Worm (Caenorhabditis elegans) whole organism, young adult: ENCODE measurements around the gene C45G9.12.

Experiments used
- B0261.1 ChIP-seq: sonication (generic microtip); optimal IDR thresholded peaks from 2 replicates; lab custom pipeline; 2016; ENCODE audit warnings: mild to moderate bottlenecking, missing genetic modification characterization, moderate library complexity, missing compliant biosample characterization
- B0336.3 ChIP-seq: fragments of 200-800 bp; sonication (Bioruptor generic); IDR thresholded peaks from 2 replicates; pipeline ENCODE4 v1.3.6; 2022; ENCODE audit warnings: missing genetic modification characterization, missing compliant biosample characterization
- F23B12.7 ChIP-seq: sonication (generic microtip); optimal IDR thresholded peaks from 2 replicates; lab custom pipeline; 2017; ENCODE audit warnings: missing genetic modification characterization, mild to moderate bottlenecking, missing compliant biosample characterization, antibody characterized with exemption, moderate library complexity; ENCODE audit not compliant: insufficient read depth
- T07F8.4 ChIP-seq: sonication (generic microtip); optimal IDR thresholded peaks from 2 replicates; lab custom pipeline; 2016; ENCODE audit warnings: mild to moderate bottlenecking, missing genetic modification characterization, moderate library complexity, missing compliant biosample characterization
- T26A5.8 ChIP-seq: sonication (generic microtip); optimal IDR thresholded peaks from 2 replicates; lab custom pipeline; 2016; ENCODE audit warnings: missing genetic modification characterization, missing compliant biosample characterization
- Y95B8A.8 ChIP-seq: fragments of 200-800 bp; sonication (Bioruptor generic); IDR thresholded peaks from 2 replicates; pipeline ENCODE4 v1.3.6; 2022; ENCODE audit warnings: missing genetic modification reagents, missing genetic modification characterization, missing compliant biosample characterization
- ZK185.1 ChIP-seq: sonication (generic microtip); optimal IDR thresholded peaks from 2 replicates; lab custom pipeline; 2016; ENCODE audit warnings: mild to moderate bottlenecking, missing genetic modification characterization, missing compliant biosample characterization; ENCODE audit not compliant: poor library complexity, severe bottlenecking
- aptf-3 ChIP-seq: fragments of 200-800 bp; sonication (Bioruptor generic); IDR thresholded peaks from 2 replicates; pipeline ENCODE4 v1.3.6; 2022; ENCODE audit warnings: missing genetic modification characterization, missing compliant biosample characterization
- attf-5 ChIP-seq: fragments of 200-800 bp; sonication (Bioruptor generic); optimal IDR thresholded peaks from 2 replicates; lab custom pipeline; 2018; ENCODE audit warnings: mild to moderate bottlenecking, missing genetic modification characterization, missing compliant biosample characterization
- ccch-3 ChIP-seq: fragments of 200-800 bp; sonication (Bioruptor generic); optimal IDR thresholded peaks from 2 replicates; lab custom pipeline; 2018; ENCODE audit warnings: mild to moderate bottlenecking, missing genetic modification characterization, missing compliant biosample characterization
- ceh-100 ChIP-seq: fragments of 200-800 bp; sonication (Bioruptor generic); IDR thresholded peaks from 2 replicates; pipeline ENCODE4 v1.3.6; 2022; ENCODE audit warnings: missing genetic modification reagents, missing genetic modification characterization, missing compliant biosample characterization
- ceh-27 ChIP-seq: fragments of 200-800 bp; sonication (Bioruptor generic); optimal IDR thresholded peaks from 2 replicates; lab custom pipeline; 2018; ENCODE audit warnings: mild to moderate bottlenecking, missing genetic modification characterization, moderate library complexity, missing compliant biosample characterization
- ceh-40 ChIP-seq: fragments of 200-800 bp; sonication (Bioruptor generic); IDR thresholded peaks from 2 replicates; pipeline ENCODE4 v1.3.6; 2022; ENCODE audit warnings: missing genetic modification characterization, missing compliant biosample characterization
- chd-7 ChIP-seq: sonication (generic microtip); optimal IDR thresholded peaks from 2 replicates; lab custom pipeline; 2016; ENCODE audit warnings: mild to moderate bottlenecking, missing genetic modification characterization, moderate library complexity, missing compliant biosample characterization
- dpl-1 ChIP-seq: fragments of 150-350 bp; optimal IDR thresholded peaks from 2 replicates; lab custom pipeline; 2014; ENCODE audit warnings: missing biosample characterization, missing genetic modification reagents, missing genetic modification characterization
- efl-1 ChIP-seq: fragments of 150-350 bp; optimal IDR thresholded peaks from 2 replicates; lab custom pipeline; 2014; ENCODE audit warnings: missing biosample characterization, missing genetic modification reagents, missing genetic modification characterization
- egl-44 ChIP-seq: fragments of 200-800 bp; sonication (Bioruptor generic); IDR thresholded peaks from 2 replicates; pipeline ENCODE4 v1.3.6; 2022; ENCODE audit warnings: missing genetic modification reagents, missing genetic modification characterization, missing compliant biosample characterization
- ekl-4 ChIP-seq: fragments of 200-800 bp; sonication (Bioruptor generic); IDR thresholded peaks from 2 replicates; pipeline ENCODE4 v1.3.6; 2022; ENCODE audit warnings: missing genetic modification reagents, missing genetic modification characterization, missing compliant biosample characterization
- fkh-3 ChIP-seq: sonication (generic microtip); optimal IDR thresholded peaks from 2 replicates; lab custom pipeline; 2016; ENCODE audit warnings: mild to moderate bottlenecking, missing genetic modification characterization, missing compliant biosample characterization
- hmg-20 ChIP-seq: fragments of 200-800 bp; sonication (Bioruptor generic); IDR thresholded peaks from 2 replicates; pipeline ENCODE4 v1.3.6; 2022; ENCODE audit warnings: missing genetic modification reagents, missing genetic modification characterization, missing compliant biosample characterization
- hrde-1 ChIP-seq: sonication (generic microtip); optimal IDR thresholded peaks from 2 replicates; lab custom pipeline; 2016; ENCODE audit warnings: missing genetic modification characterization, mild to moderate bottlenecking, missing compliant biosample characterization, moderate library complexity, missing genotype, missing genetic modification reagents, borderline replicate concordance
- hsf-1 ChIP-seq: fragments of 200-800 bp; sonication (Bioruptor generic); IDR thresholded peaks from 2 replicates; pipeline ENCODE4 v1.3.6; 2022; ENCODE audit warnings: missing genetic modification reagents, missing genetic modification characterization, missing compliant biosample characterization
- lag-1 ChIP-seq: fragments of 200-800 bp; sonication (Bioruptor generic); IDR thresholded peaks from 2 replicates; pipeline ENCODE4 v1.3.6; 2022; ENCODE audit warnings: missing genetic modification reagents, missing genetic modification characterization, missing compliant biosample characterization
- lin-35 ChIP-seq, 3 experiments: fragments of 150-350 bp in 2 of 3; sonication (generic microtip) in 1 of 3; optimal IDR thresholded peaks; 2 replicates each; lab custom pipeline; 2014 to 2018; ENCODE audit warnings: missing biosample characterization in 3 of 3, missing genetic modification characterization in 3 of 3, missing genetic modification reagents in 3 of 3
- lsl-1 ChIP-seq: fragments of 200-800 bp; sonication (Bioruptor generic); optimal IDR thresholded peaks from 2 replicates; lab custom pipeline; 2018; ENCODE audit warnings: mild to moderate bottlenecking, missing genetic modification characterization, moderate library complexity, missing compliant biosample characterization
- madf-6 ChIP-seq: fragments of 200-800 bp; sonication (Bioruptor generic); IDR thresholded peaks from 2 replicates; pipeline ENCODE4 v1.3.6; 2022; ENCODE audit warnings: missing genetic modification reagents, missing genetic modification characterization, missing compliant biosample characterization
- madf-8 ChIP-seq: fragments of 200-800 bp; sonication (Bioruptor generic); conservative IDR thresholded peaks from 2 replicates; pipeline ENCODE4 v1.3.6; 2022; ENCODE audit warnings: missing genetic modification reagents, missing genetic modification characterization, missing compliant biosample characterization
- nfya-1 ChIP-seq: sonication (generic microtip); optimal IDR thresholded peaks from 2 replicates; lab custom pipeline; 2017; ENCODE audit warnings: antibody characterized with exemption, missing compliant biosample characterization, missing genetic modification characterization, borderline replicate concordance; ENCODE audit not compliant: insufficient read depth
- nhr-179 ChIP-seq: sonication (generic microtip); optimal IDR thresholded peaks from 2 replicates; lab custom pipeline; 2016; ENCODE audit warnings: mild to moderate bottlenecking, missing genetic modification characterization, missing compliant biosample characterization
- nhr-27 ChIP-seq: fragments of 200-800 bp; sonication (Bioruptor generic); optimal IDR thresholded peaks from 2 replicates; lab custom pipeline; 2018; ENCODE audit warnings: mild to moderate bottlenecking, missing genetic modification characterization, moderate library complexity, missing compliant biosample characterization
- rcor-1 ChIP-seq: fragments of 200-800 bp; sonication (Bioruptor generic); IDR thresholded peaks from 2 replicates; pipeline ENCODE4 v1.3.6; 2022; ENCODE audit warnings: missing genetic modification reagents, missing genetic modification characterization, missing compliant biosample characterization
- rec-8 ChIP-seq, 2 experiments: sonication (generic microtip); optimal IDR thresholded peaks; 2 replicates each; lab custom pipeline; 2016; ENCODE audit warnings: mild to moderate bottlenecking in 2 of 2, missing genetic modification characterization in 2 of 2, missing genetic modification reagents in 2 of 2, missing genotype in 2 of 2, missing biosample characterization in 1 of 2, missing compliant biosample characterization in 1 of 2, moderate library complexity in 1 of 2
- repo-1 ChIP-seq: sonication (generic microtip); optimal IDR thresholded peaks from 2 replicates; lab custom pipeline; 2017; ENCODE audit warnings: mild to moderate bottlenecking, missing genetic modification characterization, missing compliant biosample characterization
- sdz-38 ChIP-seq: sonication (generic microtip); optimal IDR thresholded peaks from 2 replicates; lab custom pipeline; 2016; ENCODE audit warnings: missing genotype, missing genetic modification characterization, missing compliant biosample characterization
- snpc-4 ChIP-seq, 5 experiments: fragments of 150-350 bp in 1 of 5; sonication (generic microtip) in 4 of 5; optimal IDR thresholded peaks; 2 replicates each; lab custom pipeline; 2014 to 2018; ENCODE audit warnings: missing genetic modification characterization in 5 of 5, missing biosample characterization in 3 of 5, antibody characterized with exemption in 2 of 5, mild to moderate bottlenecking in 2 of 5, missing compliant biosample characterization in 2 of 5, missing genotype in 2 of 5, moderate library complexity in 2 of 5, missing genetic modification reagents in 1 of 5
- somi-1 ChIP-seq: fragments of 200-800 bp; sonication (Bioruptor generic); optimal IDR thresholded peaks from 2 replicates; lab custom pipeline; 2018; ENCODE audit warnings: mild to moderate bottlenecking, missing genetic modification characterization, missing compliant biosample characterization
- tbp1 ChIP-seq: fragments of 200-800 bp; sonication (Bioruptor generic); optimal IDR thresholded peaks from 2 replicates; lab custom pipeline; 2018; ENCODE audit warnings: mild to moderate bottlenecking, missing genetic modification characterization, missing compliant biosample characterization
- unc-130 ChIP-seq: sonication (generic microtip); optimal IDR thresholded peaks from 2 replicates; lab custom pipeline; 2016; ENCODE audit warnings: missing genetic modification reagents, missing genetic modification characterization, missing compliant biosample characterization
- xnd-1 ChIP-seq: sonication (generic microtip); optimal IDR thresholded peaks from 2 replicates; lab custom pipeline; 2016; ENCODE audit warnings: missing genotype, missing genetic modification reagents, missing genetic modification characterization, missing compliant biosample characterization

C45G9.12 gene

DNA sequence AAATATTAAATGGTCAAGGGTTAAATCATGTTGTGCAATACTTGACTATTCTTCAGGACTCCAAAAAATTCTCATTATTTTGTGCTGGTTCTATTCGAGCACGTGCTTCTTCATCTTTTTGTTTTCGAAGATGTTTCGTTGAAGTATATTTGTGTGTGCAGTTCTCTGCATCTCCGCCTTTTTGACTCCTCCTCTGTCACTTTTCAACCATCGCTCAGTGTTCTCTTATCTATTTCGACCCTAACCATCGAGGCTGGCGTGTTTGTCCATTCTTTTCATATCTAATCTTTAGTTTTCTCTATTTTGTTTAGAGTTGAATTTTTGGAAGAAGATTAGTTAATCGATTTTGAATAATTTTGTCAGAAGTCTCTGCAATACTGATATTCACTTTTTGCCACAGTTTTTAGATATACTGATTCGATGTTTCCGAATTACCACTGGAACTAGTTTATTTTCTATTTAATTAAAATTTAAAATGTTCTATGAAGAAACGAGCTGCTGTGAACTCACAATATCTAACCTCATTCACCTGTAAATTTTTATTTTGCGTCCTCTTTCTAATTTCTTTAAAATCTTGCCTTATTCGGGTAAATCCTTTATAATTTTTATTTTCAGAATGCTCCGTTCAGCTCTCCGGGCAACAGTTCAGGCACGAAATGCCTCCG, 5.9 kb upstream of the C45G9.12 start, which contains the start of gene alh-1 (continued):
- TF ChIP-seq hsf-1 (GFP tag; lab: Robert Waterston, UW) (no peak), tbp1 (GFP tag; lab: Kevin White, UChicago) (peak; percentile 28), B0336.3 (peak; percentile 40; the same call in 1 of the 2 replicates), T07F8.4 (tag; lab: Kevin White, UChicago) (no peak), attf-5 (GFP tag; lab: Kevin White, UChicago) (no peak)

- TF ChIP-seq nfya-1 (tag; lab: Kevin White, UChicago): no peak
- TF ChIP-seq ceh-100 (GFP tag; lab: Robert Waterston, UW): peak; percentile 85
- TF ChIP-seq dpl-1 (GFP tag; lab: Kevin White, UChicago): peak; percentile 15
- peak; percentile 52 for TF ChIP-seq efl-1 (GFP tag; lab: Kevin White, UChicago)
- TF ChIP-seq lsl-1 (GFP tag; lab: Kevin White, UChicago): peak; percentile 14
- no peak for TF ChIP-seq hrde-1 (tag; lab: Kevin White, UChicago)
- TF ChIP-seq lag-1 (GFP tag; lab: Robert Waterston, UW): no peak
- TF ChIP-seq, all 124 proteins: peak for 4
Observed at ce11 chrIII:5076569-5076968, 5.2 kb upstream of the C45G9.12 start.

DNA sequence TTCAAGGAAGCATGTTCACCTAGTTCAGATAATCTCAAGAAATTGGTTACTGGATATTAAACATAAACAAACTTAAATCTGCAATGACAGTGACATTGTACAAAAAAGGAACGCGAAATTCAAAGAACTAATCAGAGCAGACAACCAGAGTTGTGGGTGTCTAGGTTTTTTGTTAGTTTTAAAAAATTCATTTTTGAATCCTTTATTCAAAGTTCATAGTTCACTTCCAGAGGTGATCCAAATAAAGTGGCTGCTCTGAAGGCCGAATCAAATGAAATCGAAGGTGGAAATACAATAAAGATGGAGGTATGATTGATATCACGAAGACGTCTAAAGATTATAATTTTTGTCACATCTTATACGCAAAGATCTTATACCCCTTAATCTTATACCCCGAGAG, 3.0 kb upstream of the C45G9.12 start, which contains the start of gene ttbk-6:
TSS of gene ttbk-6 (plus strand) at position 301 of the 400 bp plus-strand sequence.
- TF ChIP-seq B0336.3 (no peak), egl-44 (GFP tag; lab: Robert Waterston, UW) (no peak), Y95B8A.8 (GFP tag; lab: Robert Waterston, UW) (no peak), sdz-38 (tag; lab: Kevin White, UChicago) (no peak), ZK185.1 (tag; lab: Kevin White, UChicago) (no peak), repo-1 (no peak), tbp1 (GFP tag; lab: Kevin White, UChicago) (no peak), hmg-20 (GFP tag; lab: Robert Waterston, UW) (no peak), fkh-3 (no peak), F23B12.7 (tag; lab: Kevin White, UChicago) (no peak), B0261.1 (tag; lab: Kevin White, UChicago) (no peak), somi-1 (GFP tag; lab: Kevin White, UChicago) (no peak)
- TF ChIP-seq, all 124 proteins: peak for 0

DNA sequence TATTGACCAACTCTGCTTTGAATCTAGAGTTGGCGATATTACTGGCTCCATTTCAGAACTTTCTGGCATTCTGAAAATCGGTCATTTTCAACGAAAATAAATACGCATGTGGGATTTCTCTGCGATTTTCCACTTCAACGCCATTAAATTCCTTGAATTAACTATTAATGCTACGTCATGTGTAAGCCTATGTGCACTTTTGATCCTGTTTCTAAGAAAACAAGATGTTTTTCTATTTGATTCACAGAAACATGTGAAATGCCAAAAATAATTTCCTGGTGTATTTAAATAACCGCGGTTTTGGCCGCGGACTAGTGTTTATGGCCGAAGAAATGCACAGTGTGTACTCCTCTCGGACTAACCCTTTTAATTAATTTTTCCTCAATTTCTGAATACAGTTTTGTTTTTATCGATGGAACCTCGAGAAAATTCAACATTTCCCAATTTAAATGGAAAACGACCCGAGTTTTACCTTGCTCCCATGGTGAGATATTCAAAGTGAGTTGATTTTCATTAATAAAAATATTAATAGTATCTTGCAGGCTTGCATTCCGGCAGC, 2.7 kb downstream of the C45G9.12 start, which contains the start of the genes C45G9.11 and C45G9.2:
TSS of gene C45G9.11 (minus strand) at position 51 of the 559 bp plus-strand sequence.
TSS of gene C45G9.2 (plus strand) at position 392 of the 559 bp plus-strand sequence.
- TF ChIP-seq dpl-1 (GFP tag; lab: Kevin White, UChicago) (peak; percentile 58), nhr-27 (no peak), rec-8 (tag; optimal IDR thresholded peaks at IDR 0.05; lab: Kevin White, UChicago) (peak in 1 of 2 experiments; percentile 39), ceh-40 (GFP tag; lab: Robert Waterston, UW) (no peak), lsl-1 (GFP tag; lab: Kevin White, UChicago) (peak; percentile 39), madf-6 (peak; percentile 73; the same call in 1 of the 2 replicates), aptf-3 (GFP tag; lab: Robert Waterston, UW) (no peak), snpc-4 (GFP tag; optimal IDR thresholded peaks at IDR 0.05; lab: Kevin White, UChicago) (no peak), snpc-4 (tag; optimal IDR thresholded peaks at IDR 0.05; lab: Kevin White, UChicago) (peak in 1 of 4 experiments; percentile 45), lin-35 (GFP tag; optimal IDR thresholded peaks at IDR 0.05; lab: Kevin White, UChicago) (peak in 1 of 3 experiments; percentile 74), nhr-179 (no peak), ekl-4 (GFP tag; lab: Robert Waterston, UW) (0 out of 2 replicates have a peak, but pooled peaks have one; percentile 37), T26A5.8 (no peak), ZK185.1 (tag; lab: Kevin White, UChicago) (peak; percentile 85), chd-7 (no peak), rcor-1 (GFP tag; lab: Robert Waterston, UW) (peak; percentile 37; the same call in 1 of the 2 replicates), unc-130 (peak; percentile 73), ccch-3 (GFP tag; lab: Kevin White, UChicago) (no peak), madf-8 (GFP tag; lab: Robert Waterston, UW) (peak; percentile 36), ceh-27 (peak; percentile 88), xnd-1 (tag; lab: Kevin White, UChicago) (peak; percentile 50)
